Fruit fly (Drosophila melanogaster) whole organism, wandering third instar larva: ENCODE measurements around the gene Jon25Bi.

Experiments
- Abd-B ChIP-seq: fragments of >200 bp; optimal IDR thresholded peaks from 2 replicates; lab custom pipeline; 2017; ENCODE audit warnings: missing biosample characterization, missing genetic modification characterization
- CG9705 ChIP-seq: fragments of 200-800 bp; sonication (Bioruptor generic); optimal IDR thresholded peaks from 2 replicates; lab custom pipeline; 2018; ENCODE audit warnings: missing biosample characterization, mild to moderate bottlenecking, missing genetic modification characterization
- Hr78 ChIP-seq: fragments of >200 bp; optimal IDR thresholded peaks from 2 replicates; lab custom pipeline; 2017; ENCODE audit warnings: missing biosample characterization, missing genetic modification characterization
- Hr83 ChIP-seq: fragments of 200-300 bp; sonication (Bioruptor generic); optimal IDR thresholded peaks from 2 replicates; lab custom pipeline; 2016; ENCODE audit warnings: missing biosample characterization, mild to moderate bottlenecking, missing genetic modification characterization, moderate library complexity; ENCODE audit not compliant: poor library complexity, severe bottlenecking
- Jra ChIP-seq: sonication (Bioruptor generic); optimal IDR thresholded peaks from 2 replicates; lab custom pipeline; 2016; ENCODE audit warnings: missing biosample characterization, missing genetic modification characterization
- OdsH ChIP-seq: fragments of 200-800 bp; sonication (Bioruptor generic); optimal IDR thresholded peaks from 2 replicates; lab custom pipeline; 2016; ENCODE audit warnings: missing biosample characterization, mild to moderate bottlenecking, missing genetic modification characterization
- Vsx2 ChIP-seq: fragments of 200-300, 225-300 bp; sonication (Bioruptor generic); optimal IDR thresholded peaks from 2 replicates; lab custom pipeline; 2018; ENCODE audit warnings: missing biosample characterization, missing genetic modification characterization; ENCODE audit not compliant: partially characterized antibody
- br ChIP-seq: fragments of 200-800 bp; sonication (Bioruptor generic); optimal IDR thresholded peaks from 2 replicates; lab custom pipeline; 2016; ENCODE audit warnings: missing biosample characterization, missing genetic modification characterization
- brk ChIP-seq: fragments of 200-800 bp; sonication (Bioruptor generic); optimal IDR thresholded peaks from 2 replicates; lab custom pipeline; 2016; ENCODE audit warnings: missing biosample characterization, mild to moderate bottlenecking, missing genetic modification characterization
- psq ChIP-seq: fragments of 200-800 bp; sonication (Bioruptor generic); optimal IDR thresholded peaks from 3 replicates; lab custom pipeline; 2017; ENCODE audit warnings: missing biosample characterization, mild to moderate bottlenecking, missing genetic modification characterization, moderate library complexity

dm6 chr2L:4967511-4967910 lies 12.6 kb upstream of the Jon25Bi start, which contains the start of gene eIF3i:
- TF ChIP-seq Abd-B (GFP tag; lab: Kevin White, UChicago) (no peak), Jra (no peak), brk (GFP tag; lab: Kevin White, UChicago) (no peak), br (GFP tag; lab: Kevin White, UChicago) (no peak), Vsx2 (GFP tag; lab: Kevin White, UChicago) (no peak), OdsH (no peak), psq (no peak), CG9705 (GFP tag; lab: Kevin White, UChicago) (no peak), Hr78 (GFP tag; lab: Kevin White, UChicago) (no peak), Hr83 (GFP tag; lab: Kevin White, UChicago) (no peak)
